Fruit fly (Drosophila melanogaster) whole organism, wandering third instar larva: ENCODE data around the gene CG15458.

Experiments
- Abd-B ChIP-seq: fragments of >200 bp; optimal IDR thresholded peaks from 2 replicates; lab custom pipeline; 2017; ENCODE audit warnings: missing biosample characterization, missing genetic modification characterization
- CG32264 ChIP-seq: fragments of 200-800 bp; sonication (Bioruptor generic); optimal IDR thresholded peaks from 2 replicates; lab custom pipeline; 2016; ENCODE audit warnings: missing biosample characterization, missing genetic modification characterization
- CG9705 ChIP-seq: fragments of 200-800 bp; sonication (Bioruptor generic); optimal IDR thresholded peaks from 2 replicates; lab custom pipeline; 2018; ENCODE audit warnings: missing biosample characterization, mild to moderate bottlenecking, missing genetic modification characterization
- CrebA ChIP-seq: fragments of 200-800 bp; sonication (Bioruptor generic); optimal IDR thresholded peaks from 2 replicates; lab custom pipeline; 2016; ENCODE audit warnings: missing biosample characterization, mild to moderate bottlenecking, missing genetic modification characterization, borderline replicate concordance
- Dfd ChIP-seq: fragments of >200 bp; optimal IDR thresholded peaks from 2 replicates; lab custom pipeline; 2017; ENCODE audit warnings: missing biosample characterization, missing genetic modification characterization
- Dif ChIP-seq: fragments of 200-275, 200-300 bp; sonication (Bioruptor generic); optimal IDR thresholded peaks from 2 replicates; lab custom pipeline; 2018; ENCODE audit warnings: missing biosample characterization, missing genetic modification characterization; ENCODE audit not compliant: partially characterized antibody
- HLH106 ChIP-seq: fragments of 200-800 bp; optimal IDR thresholded peaks from 3 replicates; lab custom pipeline; 2019; ENCODE audit warnings: missing biosample characterization, mild to moderate bottlenecking, missing genetic modification characterization, moderate library complexity
- Hnf4 ChIP-seq: fragments of 200-800 bp; sonication (Bioruptor generic); optimal IDR thresholded peaks from 2 replicates; lab custom pipeline; 2016; ENCODE audit warnings: missing biosample characterization, mild to moderate bottlenecking, missing genetic modification characterization
- Hr78 ChIP-seq: fragments of >200 bp; optimal IDR thresholded peaks from 2 replicates; lab custom pipeline; 2017; ENCODE audit warnings: missing biosample characterization, missing genetic modification characterization
- Hr83 ChIP-seq: fragments of 200-300 bp; sonication (Bioruptor generic); optimal IDR thresholded peaks from 2 replicates; lab custom pipeline; 2016; ENCODE audit warnings: missing biosample characterization, mild to moderate bottlenecking, missing genetic modification characterization, moderate library complexity; ENCODE audit not compliant: poor library complexity, severe bottlenecking
- Jra ChIP-seq: sonication (Bioruptor generic); optimal IDR thresholded peaks from 2 replicates; lab custom pipeline; 2016; ENCODE audit warnings: missing biosample characterization, missing genetic modification characterization
- Mio ChIP-seq: sonication (Bioruptor generic); optimal IDR thresholded peaks from 2 replicates; lab custom pipeline; 2016; ENCODE audit warnings: missing biosample characterization, missing genetic modification characterization
- Myc ChIP-seq: fragments of >200 bp; optimal IDR thresholded peaks from 2 replicates; lab custom pipeline; 2017
- N ChIP-seq: fragments of >200 bp; optimal IDR thresholded peaks from 2 replicates; lab custom pipeline; 2018; ENCODE audit warnings: missing biosample characterization, missing external identifiers, missing genetic modification characterization
- OdsH ChIP-seq: fragments of 200-800 bp; sonication (Bioruptor generic); optimal IDR thresholded peaks from 2 replicates; lab custom pipeline; 2016; ENCODE audit warnings: missing biosample characterization, mild to moderate bottlenecking, missing genetic modification characterization
- Sp1 ChIP-seq: fragments of 200-800 bp; sonication (Bioruptor generic); optimal IDR thresholded peaks from 3 replicates; lab custom pipeline; 2019; ENCODE audit warnings: missing biosample characterization, mild to moderate bottlenecking, missing genetic modification characterization, moderate library complexity
- Vsx2 ChIP-seq: fragments of 200-300, 225-300 bp; sonication (Bioruptor generic); optimal IDR thresholded peaks from 2 replicates; lab custom pipeline; 2018; ENCODE audit warnings: missing biosample characterization, missing genetic modification characterization; ENCODE audit not compliant: partially characterized antibody
- brk ChIP-seq: fragments of 200-800 bp; sonication (Bioruptor generic); optimal IDR thresholded peaks from 2 replicates; lab custom pipeline; 2016; ENCODE audit warnings: missing biosample characterization, mild to moderate bottlenecking, missing genetic modification characterization
- dmrt93B ChIP-seq: fragments of 200-800 bp; sonication (Bioruptor generic); optimal IDR thresholded peaks from 2 replicates; lab custom pipeline; 2018; ENCODE audit warnings: missing biosample characterization, mild to moderate bottlenecking, missing genetic modification characterization
- dsf ChIP-seq: sonication (Bioruptor generic); optimal IDR thresholded peaks from 2 replicates; lab custom pipeline; 2016; ENCODE audit warnings: missing biosample characterization, missing genetic modification characterization, borderline replicate concordance
- ey ChIP-seq: fragments of 200-800 bp; sonication (Bioruptor generic); optimal IDR thresholded peaks from 2 replicates; lab custom pipeline; 2016; ENCODE audit warnings: missing biosample characterization, missing genetic modification characterization
- foxo ChIP-seq, 2 experiments: fragments of 200-800 bp; sonication (Bioruptor generic); optimal IDR thresholded peaks; 2 replicates in 1 of 2; 3 replicates in 1 of 2; lab custom pipeline; 2016 to 2017; ENCODE audit warnings: missing biosample characterization in 2 of 2, missing genetic modification characterization in 2 of 2
- fru ChIP-seq: fragments of 200-800 bp; sonication (Bioruptor generic); optimal IDR thresholded peaks from 3 replicates; lab custom pipeline; 2016; ENCODE audit warnings: missing biosample characterization, mild to moderate bottlenecking, missing genetic modification characterization
- h ChIP-seq: fragments of 200-800 bp; sonication (Bioruptor generic); optimal IDR thresholded peaks from 3 replicates; lab custom pipeline; 2016; ENCODE audit warnings: missing biosample characterization, mild to moderate bottlenecking, missing genetic modification characterization
- lola ChIP-seq: fragments of >200 bp; optimal IDR thresholded peaks from 2 replicates; lab custom pipeline; 2017; ENCODE audit warnings: missing biosample characterization, missing genetic modification characterization
- pan ChIP-seq: fragments of >200 bp; optimal IDR thresholded peaks from 2 replicates; lab custom pipeline; 2017
- psq ChIP-seq: fragments of 200-800 bp; sonication (Bioruptor generic); optimal IDR thresholded peaks from 3 replicates; lab custom pipeline; 2017; ENCODE audit warnings: missing biosample characterization, mild to moderate bottlenecking, missing genetic modification characterization, moderate library complexity
- rgr ChIP-seq: fragments of 200-800 bp; sonication (Bioruptor generic); optimal IDR thresholded peaks from 3 replicates; lab custom pipeline; 2016; ENCODE audit warnings: missing biosample characterization, mild to moderate bottlenecking, missing genetic modification characterization
- sage ChIP-seq: fragments of 200-800 bp; sonication (Bioruptor generic); optimal IDR thresholded peaks from 2 replicates; lab custom pipeline; 2016; ENCODE audit warnings: missing biosample characterization, mild to moderate bottlenecking, missing genetic modification characterization
- sv ChIP-seq: fragments of 200-800 bp; sonication (Bioruptor generic); optimal IDR thresholded peaks from 3 replicates; lab custom pipeline; 2016; ENCODE audit warnings: missing biosample characterization, missing genetic modification characterization
- tai ChIP-seq: sonication (Bioruptor generic); optimal IDR thresholded peaks from 2 replicates; lab custom pipeline; 2016; ENCODE audit warnings: missing biosample characterization, missing genetic modification characterization
- usp ChIP-seq: fragments of >200 bp; optimal IDR thresholded peaks from 2 replicates; lab custom pipeline; 2017; ENCODE audit warnings: missing biosample characterization, missing genetic modification characterization

CG15458 gene

dm6 chrX:20423747-20424165, 9.8 kb upstream of the CG15458 start, which contains the start of the genes Pp4-19C and cactin:
Gene Pp4-19C (minus strand): TSS chrX:20424002.
Gene cactin (plus strand): TSS chrX:20424069.
- TF ChIP-seq h: peak; percentile 47
- peak in 1 of 2 experiments; percentile 36 for TF ChIP-seq foxo (GFP tag; optimal IDR thresholded peaks at IDR 0.05; lab: Kevin White, UChicago)
- TF ChIP-seq rgr (GFP tag; lab: Kevin White, UChicago): peak; percentile 40
- TF ChIP-seq Mio (GFP tag; lab: Kevin White, UChicago): no peak
- peak; percentile 40 for TF ChIP-seq ey
- TF ChIP-seq psq: peak; percentile 12

dm6 chrX:20423158-20423557, 9.2 kb upstream of the CG15458 start:
- TF ChIP-seq sv (GFP tag; lab: Kevin White, UChicago): no peak
- TF ChIP-seq sage (GFP tag; lab: Kevin White, UChicago): no peak
- no peak for TF ChIP-seq foxo (GFP tag; optimal IDR thresholded peaks at IDR 0.05; lab: Kevin White, UChicago)
- no peak for TF ChIP-seq N (GFP tag; lab: Kevin White, UChicago)
- TF ChIP-seq Myc: no peak
- TF ChIP-seq dmrt93B (GFP tag; lab: Kevin White, UChicago): no peak
- no peak for TF ChIP-seq Vsx2 (GFP tag; lab: Kevin White, UChicago)
- no peak for TF ChIP-seq Sp1 (GFP tag; lab: Kevin White, UChicago)
- no peak for TF ChIP-seq CG9705 (GFP tag; lab: Kevin White, UChicago)
- no peak for TF ChIP-seq Jra (GFP tag; lab: Kevin White, UChicago)
- no peak for TF ChIP-seq Dfd (GFP tag; lab: Kevin White, UChicago)
- TF ChIP-seq, all 38 proteins: peak for 0

- TF ChIP-seq Hr78: no peak
- TF ChIP-seq dsf (GFP tag; lab: Kevin White, UChicago): no peak
- TF ChIP-seq psq: no peak
- TF ChIP-seq foxo (GFP tag; optimal IDR thresholded peaks at IDR 0.05; lab: Kevin White, UChicago): no peak
- no peak for TF ChIP-seq Sp1 (GFP tag; lab: Kevin White, UChicago)
- TF ChIP-seq Abd-B (GFP tag; lab: Kevin White, UChicago): no peak
- no peak for TF ChIP-seq lola (GFP tag; lab: Kevin White, UChicago)
- TF ChIP-seq Dif (GFP tag; lab: Kevin White, UChicago): no peak
- no peak for TF ChIP-seq CG32264 (GFP tag; lab: Kevin White, UChicago)
- no peak for TF ChIP-seq Mio (GFP tag; lab: Kevin White, UChicago)
- TF ChIP-seq Hnf4: no peak
- TF ChIP-seq Jra (GFP tag; lab: Kevin White, UChicago): no peak
Observed at dm6 chrX:20419313-20419712, 5.3 kb upstream of the CG15458 start, which contains the start of gene Obp19d. Gene Obp19d (plus strand): TSS chrX:20419613.

dm6 chrX:20418864-20419263, 4.9 kb upstream of the CG15458 start, which contains the start of gene Obp19c:
Gene Obp19c (minus strand): TSS chrX:20418964.
- TF ChIP-seq OdsH (GFP tag; lab: Kevin White, UChicago): no peak
- TF ChIP-seq CrebA (GFP tag; lab: Kevin White, UChicago): no peak
- no peak for TF ChIP-seq Dif (GFP tag; lab: Kevin White, UChicago)

- TF ChIP-seq Hnf4 (no peak), brk (no peak), CG9705 (GFP tag; lab: Kevin White, UChicago) (no peak), h (no peak), Hr83 (no peak), psq (no peak), Myc (no peak), OdsH (GFP tag; lab: Kevin White, UChicago) (no peak), Abd-B (GFP tag; lab: Kevin White, UChicago) (no peak), ey (no peak), pan (lab: Kevin White, UChicago) (no peak), foxo (GFP tag; optimal IDR thresholded peaks at IDR 0.05; lab: Kevin White, UChicago) (no peak), Sp1 (GFP tag; lab: Kevin White, UChicago) (no peak), tai (GFP tag; lab: Kevin White, UChicago) (no peak), usp (GFP tag; lab: Kevin White, UChicago) (no peak), fru (GFP tag; lab: Kevin White, UChicago) (no peak), CG32264 (GFP tag; lab: Kevin White, UChicago) (no peak), HLH106 (tag; lab: Kevin White, UChicago) (no peak), sage (GFP tag; lab: Kevin White, UChicago) (no peak)
Observed at dm6 chrX:20416433-20416832, 2.4 kb upstream of the CG15458 start, which contains the start of gene Obp19b. Gene Obp19b (plus strand): TSS chrX:20416733.
